Worm (Caenorhabditis elegans) whole organism, L4 larva: Measurements from ENCODE around the gene T02C12.5.

Source experiments
- F44E2.7 ChIP-seq: fragments of 200-800 bp; sonication (Bioruptor generic); IDR thresholded peaks from 2 replicates; pipeline ENCODE4 v2.1.2; 2022; ENCODE audit warnings: missing genetic modification characterization, missing compliant biosample characterization
- F49E8.2 ChIP-seq: sonication (generic microtip); optimal IDR thresholded peaks from 2 replicates; lab custom pipeline; 2016; ENCODE audit warnings: missing compliant biosample characterization, mild to moderate bottlenecking, missing genetic modification characterization, borderline replicate concordance
- R02D3.7 ChIP-seq: fragments of 150-350 bp; sonication (generic microtip); optimal IDR thresholded peaks from 3 replicates; lab custom pipeline; 2014; ENCODE audit warnings: missing biosample characterization, missing genetic modification characterization
- Y105C5A.15 ChIP-seq: fragments of 200-800 bp; sonication (Bioruptor generic); IDR thresholded peaks from 2 replicates; pipeline ENCODE4 v1.3.6; 2022; ENCODE audit warnings: missing genetic modification characterization, missing compliant biosample characterization
- ZK337.2 ChIP-seq: fragments of 200-800 bp; sonication (Bioruptor generic); IDR thresholded peaks from 2 replicates; pipeline ENCODE4 v1.3.6; 2022; ENCODE audit warnings: missing genetic modification reagents, missing genetic modification characterization, missing compliant biosample characterization
- attf-4 ChIP-seq: sonication (generic microtip); optimal IDR thresholded peaks from 3 replicates; lab custom pipeline; 2017; ENCODE audit warnings: missing biosample characterization, missing genetic modification characterization
- ceh-20 ChIP-seq: fragments of 200-800 bp; sonication (Bioruptor generic); IDR thresholded peaks from 2 replicates; pipeline ENCODE4 v1.3.6; 2022; ENCODE audit warnings: missing genetic modification reagents, missing genetic modification characterization, missing compliant biosample characterization
- ceh-32 ChIP-seq: sonication (generic microtip); optimal IDR thresholded peaks from 2 replicates; lab custom pipeline; 2016; ENCODE audit warnings: mild to moderate bottlenecking, missing genetic modification characterization, missing compliant biosample characterization; ENCODE audit not compliant: poor library complexity
- ceh-44 ChIP-seq: fragments of 200-800 bp; sonication (Bioruptor generic); IDR thresholded peaks from 2 replicates; pipeline ENCODE4 v1.3.6; 2022; ENCODE audit warnings: missing genetic modification reagents, missing genetic modification characterization, missing compliant biosample characterization
- ceh-62 ChIP-seq: sonication (generic microtip); optimal IDR thresholded peaks from 2 replicates; lab custom pipeline; 2017; ENCODE audit warnings: missing biosample characterization, missing genetic modification characterization
- ceh-82 ChIP-seq: sonication (generic microtip); optimal IDR thresholded peaks from 2 replicates; lab custom pipeline; 2017; ENCODE audit warnings: missing biosample characterization, missing genetic modification characterization
- ces-1 ChIP-seq: fragments of 150-350 bp; sonication (generic microtip); optimal IDR thresholded peaks from 4 replicates; lab custom pipeline; 2014; ENCODE audit warnings: missing biosample characterization, missing genetic modification reagents, missing genetic modification characterization
- cey-2 ChIP-seq: sonication (generic microtip); optimal IDR thresholded peaks from 3 replicates; lab custom pipeline; 2017; ENCODE audit warnings: missing genetic modification characterization, mild to moderate bottlenecking, missing compliant biosample characterization, antibody characterized with exemption, borderline replicate concordance; ENCODE audit not compliant: insufficient read depth
- ctbp-1 ChIP-seq: fragments of 200-800 bp; sonication (Bioruptor generic); IDR thresholded peaks from 2 replicates; pipeline ENCODE4 v1.3.6; 2022; ENCODE audit warnings: missing genetic modification reagents, missing genetic modification characterization, missing compliant biosample characterization
- daf-16 ChIP-seq, 3 experiments: sonication (generic microtip); optimal IDR thresholded peaks; 2 replicates each; lab custom pipeline; 2016 to 2017; ENCODE audit warnings: missing genetic modification characterization in 3 of 3, missing genetic modification reagents in 3 of 3, mild to moderate bottlenecking in 2 of 3, missing compliant biosample characterization in 2 of 3, missing biosample characterization in 1 of 3, moderate library complexity in 1 of 3
- dmd-8 ChIP-seq: fragments of 200-800 bp; sonication (Bioruptor generic); IDR thresholded peaks from 2 replicates; pipeline ENCODE4 v1.3.6; 2022; ENCODE audit warnings: missing genetic modification characterization, missing compliant biosample characterization
- dpl-1 ChIP-seq: fragments of 150-350 bp; optimal IDR thresholded peaks from 2 replicates; lab custom pipeline; 2014; ENCODE audit warnings: missing biosample characterization, missing genetic modification reagents, missing genetic modification characterization
- egl-43 ChIP-seq: fragments of 200-800 bp; sonication (Bioruptor generic); IDR thresholded peaks from 2 replicates; pipeline ENCODE4 v1.3.6; 2022; ENCODE audit warnings: missing genetic modification reagents, missing genetic modification characterization, missing compliant biosample characterization
- hif-1 ChIP-seq, 2 experiments: sonication (generic microtip); optimal IDR thresholded peaks; 2 replicates each; lab custom pipeline; 2016 to 2017; ENCODE audit warnings: missing compliant biosample characterization in 2 of 2, missing genetic modification characterization in 2 of 2, missing genetic modification reagents in 2 of 2, missing genotype in 2 of 2, mild to moderate bottlenecking in 1 of 2
- hlh-11 ChIP-seq: fragments of 200-800 bp; sonication (Bioruptor generic); optimal IDR thresholded peaks from 2 replicates; lab custom pipeline; 2018; ENCODE audit warnings: mild to moderate bottlenecking, missing genetic modification characterization, missing compliant biosample characterization
- hlh-30 ChIP-seq: sonication (generic microtip); optimal IDR thresholded peaks from 2 replicates; lab custom pipeline; 2017; ENCODE audit warnings: antibody characterized with exemption, mild to moderate bottlenecking, missing genetic modification characterization, missing compliant biosample characterization; ENCODE audit not compliant: insufficient read depth
- hmg-1.1 ChIP-seq: fragments of 200-800 bp; sonication (Bioruptor generic); IDR thresholded peaks from 2 replicates; pipeline ENCODE4 v1.3.6; 2022; ENCODE audit warnings: missing genetic modification reagents, missing genetic modification characterization, missing compliant biosample characterization
- lim-7 ChIP-seq: fragments of 200-800 bp; sonication (Bioruptor generic); IDR thresholded peaks from 2 replicates; pipeline ENCODE4 v1.3.6; 2022; ENCODE audit warnings: missing genetic modification characterization, missing compliant biosample characterization
- lin-13 ChIP-seq: fragments of 150-350 bp; optimal IDR thresholded peaks from 2 replicates; lab custom pipeline; 2014; ENCODE audit warnings: missing biosample characterization, missing genetic modification reagents, missing genetic modification characterization
- lin-15B ChIP-seq: fragments of 150-350 bp; sonication (generic microtip); optimal IDR thresholded peaks from 3 replicates; lab custom pipeline; 2014; ENCODE audit warnings: missing biosample characterization, missing genetic modification characterization
- lin-39 ChIP-seq: fragments of 150-350 bp; optimal IDR thresholded peaks from 2 replicates; lab custom pipeline; 2014; ENCODE audit warnings: missing biosample characterization, missing genetic modification reagents, missing genetic modification characterization
- lir-3 ChIP-seq: sonication (generic microtip); optimal IDR thresholded peaks from 2 replicates; lab custom pipeline; 2016; ENCODE audit warnings: mild to moderate bottlenecking, missing genetic modification characterization, missing compliant biosample characterization
- lsy-2 ChIP-seq, 2 experiments: fragments of 150-350 bp in 1 of 2; sonication (generic microtip) in 1 of 2; optimal IDR thresholded peaks; 2 replicates each; lab custom pipeline; 2014 to 2017; ENCODE audit warnings: missing biosample characterization in 2 of 2, missing genetic modification characterization in 2 of 2
- madf-9 ChIP-seq: fragments of 200-800 bp; sonication (Bioruptor generic); conservative IDR thresholded peaks from 2 replicates; pipeline ENCODE4 v1.3.6; 2022; ENCODE audit warnings: missing genetic modification reagents, missing genetic modification characterization, missing compliant biosample characterization
- mdl-1 ChIP-seq, 2 experiments: fragments of 150-350 bp in 1 of 2; sonication (generic microtip) in 1 of 2; optimal IDR thresholded peaks; 2 replicates each; lab custom pipeline; 2014 to 2017; ENCODE audit warnings: missing biosample characterization in 2 of 2, missing genetic modification characterization in 2 of 2
- mes-2 ChIP-seq: sonication (generic microtip); optimal IDR thresholded peaks from 2 replicates; lab custom pipeline; 2016; ENCODE audit warnings: missing genotype, mild to moderate bottlenecking, missing genetic modification characterization, missing compliant biosample characterization; ENCODE audit not compliant: poor library complexity, severe bottlenecking
- mxl-3 ChIP-seq: fragments of 200-800 bp; sonication (Bioruptor generic); optimal IDR thresholded peaks from 2 replicates; lab custom pipeline; 2018; ENCODE audit warnings: mild to moderate bottlenecking, missing genetic modification characterization, missing compliant biosample characterization
- nhr-11 ChIP-seq: fragments of 150-350 bp; optimal IDR thresholded peaks from 2 replicates; lab custom pipeline; 2014; ENCODE audit warnings: missing biosample characterization, missing genetic modification characterization
- nhr-111 ChIP-seq: fragments of 200-800 bp; sonication (Bioruptor generic); optimal IDR thresholded peaks from 2 replicates; lab custom pipeline; 2018; ENCODE audit warnings: mild to moderate bottlenecking, missing genetic modification characterization, missing compliant biosample characterization
- nhr-25 ChIP-seq: sonication (generic microtip); optimal IDR thresholded peaks from 2 replicates; lab custom pipeline; 2017; ENCODE audit warnings: missing genetic modification characterization, mild to moderate bottlenecking, missing compliant biosample characterization, antibody characterized with exemption, moderate library complexity, borderline replicate concordance; ENCODE audit not compliant: insufficient read depth
- nhr-41 ChIP-seq: fragments of 200-800 bp; sonication (Bioruptor generic); IDR thresholded peaks from 2 replicates; pipeline ENCODE4 v1.3.6; 2022; ENCODE audit warnings: missing genetic modification reagents, missing genetic modification characterization, missing compliant biosample characterization
- nhr-42 ChIP-seq: fragments of 200-800 bp; sonication (Bioruptor generic); IDR thresholded peaks from 2 replicates; pipeline ENCODE4 v1.3.6; 2022; ENCODE audit warnings: missing genetic modification characterization, missing compliant biosample characterization
- nhr-6 ChIP-seq: fragments of 150-350 bp; optimal IDR thresholded peaks from 2 replicates; lab custom pipeline; 2014; ENCODE audit warnings: missing biosample characterization, missing genetic modification characterization
- pha-4 ChIP-seq, 2 experiments: fragments of 150-350 bp in 1 of 2; fragments of 200-800 bp in 1 of 2; sonication (Bioruptor generic) in 1 of 2; IDR thresholded peaks in 1 of 2; optimal IDR thresholded peaks in 1 of 2; 2 replicates each; pipeline versions ENCODE4 v1.3.6 to Lab custom; 2014 to 2022; ENCODE audit warnings: missing genetic modification characterization in 2 of 2, missing genetic modification reagents in 2 of 2, missing biosample characterization in 1 of 2, missing compliant biosample characterization in 1 of 2
- rbr-2 ChIP-seq: sonication (generic microtip); optimal IDR thresholded peaks from 2 replicates; lab custom pipeline; 2016; ENCODE audit warnings: missing genotype, missing genetic modification characterization, missing compliant biosample characterization
- skn-1 ChIP-seq: fragments of 150-350 bp; optimal IDR thresholded peaks from 2 replicates; lab custom pipeline; 2014; ENCODE audit warnings: missing biosample characterization, missing genetic modification characterization
- snpc-4 ChIP-seq: fragments of 150-350 bp; optimal IDR thresholded peaks from 2 replicates; lab custom pipeline; 2014; ENCODE audit warnings: missing biosample characterization, missing genetic modification characterization
- spr-1 ChIP-seq: sonication (generic microtip); optimal IDR thresholded peaks from 2 replicates; lab custom pipeline; 2016; ENCODE audit warnings: mild to moderate bottlenecking, missing genetic modification characterization, missing compliant biosample characterization
- spr-3 ChIP-seq: fragments of 200-800 bp; sonication (Bioruptor generic); optimal IDR thresholded peaks from 2 replicates; lab custom pipeline; 2018; ENCODE audit warnings: mild to moderate bottlenecking, missing genetic modification characterization, missing compliant biosample characterization
- zfp-2 ChIP-seq: sonication (generic microtip); optimal IDR thresholded peaks from 2 replicates; lab custom pipeline; 2016; ENCODE audit warnings: mild to moderate bottlenecking, missing genetic modification characterization, missing compliant biosample characterization
- zfp-3 ChIP-seq: fragments of 200-800 bp; sonication (Bioruptor generic); conservative IDR thresholded peaks from 2 replicates; pipeline ENCODE4 v1.3.6; 2022; ENCODE audit warnings: missing genetic modification reagents, missing genetic modification characterization, missing compliant biosample characterization
- ztf-11 ChIP-seq: fragments of 150-350 bp; optimal IDR thresholded peaks from 2 replicates; lab custom pipeline; 2014; ENCODE audit warnings: missing biosample characterization, missing genetic modification characterization

The T02C12.5 gene

DNA sequence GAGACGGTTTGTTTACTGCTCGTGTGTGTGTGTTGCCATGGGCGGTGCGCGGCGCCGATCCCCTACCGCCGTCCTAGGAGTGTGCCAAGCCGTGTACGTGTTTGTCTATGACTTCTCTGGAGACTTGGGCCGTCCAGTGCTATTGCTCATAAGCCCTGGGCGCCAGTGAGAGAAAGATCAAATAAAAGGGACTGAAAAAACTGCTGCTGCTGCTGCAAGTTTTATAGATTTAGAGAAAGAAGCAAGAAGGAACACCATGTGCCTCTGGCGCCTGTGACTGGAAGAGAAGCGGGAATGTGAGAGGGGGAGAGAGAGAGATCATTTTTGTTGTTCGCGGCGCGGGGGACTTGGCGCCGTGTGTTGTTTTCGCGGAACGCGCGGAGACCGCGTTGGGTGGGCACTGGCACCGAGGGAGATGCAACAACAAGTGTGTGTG lies 43.9 kb downstream of the T02C12.5 start (continued):
- no peak for TF ChIP-seq F49E8.2 (tag; lab: Kevin White, UChicago)
- no peak for TF ChIP-seq ztf-11 (tag; lab: Kevin White, UChicago)
- peak in 1 of 2 experiments; percentile 52 for TF ChIP-seq hif-1 (tag; optimal IDR thresholded peaks at IDR 0.05; lab: Kevin White, UChicago)
- TF ChIP-seq zfp-2 (tag; lab: Kevin White, UChicago) = no peak
- peak; percentile 56 for TF ChIP-seq hmg-1.1 (GFP tag; lab: Robert Waterston, UW)
- TF ChIP-seq R02D3.7 (tag; lab: Kevin White, UChicago) = no peak
- TF ChIP-seq lim-7 (GFP tag; lab: Robert Waterston, UW) = no peak
- no peak for TF ChIP-seq ctbp-1 (GFP tag; lab: Robert Waterston, UW)
- TF ChIP-seq madf-9 (GFP tag; lab: Robert Waterston, UW) = peak; percentile 86
- TF ChIP-seq spr-1 (tag; lab: Kevin White, UChicago) = no peak
- TF ChIP-seq mdl-1 (tag; optimal IDR thresholded peaks at IDR 0.05; lab: Kevin White, UChicago) = peak; percentile 75 to 86
- peak; percentile 55; the same call in 1 of the 2 replicates for TF ChIP-seq pha-4 (GFP tag; IDR thresholded peaks at IDR 0.05; lab: Robert Waterston, UW)
- no peak for TF ChIP-seq pha-4 (tag; optimal IDR thresholded peaks at IDR 0.05; lab: Kevin White, UChicago)
- TF ChIP-seq daf-16 (GFP tag; optimal IDR thresholded peaks at IDR 0.05; lab: Kevin White, UChicago) = peak in 1 of 2 experiments; percentile 94
- no peak for TF ChIP-seq daf-16 (tag; optimal IDR thresholded peaks at IDR 0.05; lab: Kevin White, UChicago)
- no peak for TF ChIP-seq ceh-62 (tag; lab: Kevin White, UChicago)
- TF ChIP-seq nhr-11 (tag; lab: Kevin White, UChicago) = peak; percentile 39
- no peak for TF ChIP-seq dpl-1 (GFP tag; lab: Kevin White, UChicago)
- TF ChIP-seq hlh-11 = peak; percentile 70
- TF ChIP-seq zfp-3 = no peak
- TF ChIP-seq ces-1 = no peak
- TF ChIP-seq rbr-2 (tag; lab: Kevin White, UChicago) = peak; percentile 76
- TF ChIP-seq egl-43 = 0 out of 2 replicates have a peak, but pooled peaks have one; percentile 27
- no peak for TF ChIP-seq nhr-111
- no peak for TF ChIP-seq mes-2
- peak in 1 of 2 experiments; percentile 18 for TF ChIP-seq lsy-2 (tag; optimal IDR thresholded peaks at IDR 0.05; lab: Kevin White, UChicago)
- TF ChIP-seq snpc-4 (tag; lab: Kevin White, UChicago) = no peak
- TF ChIP-seq lir-3 (tag; lab: Kevin White, UChicago) = no peak
- no peak for TF ChIP-seq F44E2.7 (GFP tag; lab: Robert Waterston, UW)

DNA sequence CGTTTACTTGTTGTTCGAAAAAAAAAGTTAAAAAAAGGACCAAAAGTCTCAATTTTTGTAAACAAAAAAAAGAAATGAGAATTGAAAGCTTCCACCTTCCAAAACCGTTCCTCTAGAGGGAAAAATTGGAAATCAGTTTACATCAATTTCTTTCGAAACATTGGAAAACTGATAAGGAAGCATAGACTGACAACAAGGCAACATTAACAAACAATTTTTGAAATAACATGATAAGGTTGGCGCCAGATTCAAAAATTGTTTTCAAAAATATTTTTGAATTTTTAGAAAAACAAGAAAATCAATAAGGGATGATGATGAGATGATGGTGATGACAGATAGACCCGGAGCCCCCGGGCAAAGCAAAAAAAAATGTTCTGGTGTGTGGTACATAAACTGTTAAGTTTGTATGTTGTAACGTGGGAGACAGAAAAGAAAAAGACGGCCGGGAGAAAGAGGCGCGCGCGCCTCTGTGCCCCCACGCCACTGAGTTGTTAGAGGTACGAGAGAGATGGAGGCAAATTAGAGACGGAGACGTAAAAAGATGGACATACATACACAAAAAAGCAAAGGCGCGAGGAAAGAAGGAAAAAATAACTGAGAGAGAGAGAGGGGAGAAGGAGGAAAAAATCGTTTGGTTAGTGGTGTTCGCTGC lies 47.9 kb downstream of the T02C12.5 start:
- TF ChIP-seq lin-13 (GFP tag; lab: Kevin White, UChicago) = no peak
- no peak for TF ChIP-seq cey-2 (tag; lab: Kevin White, UChicago)
- no peak for TF ChIP-seq nhr-6 (tag; lab: Kevin White, UChicago)
- no peak for TF ChIP-seq ceh-82 (tag; lab: Kevin White, UChicago)
- no peak for TF ChIP-seq Y105C5A.15 (GFP tag; lab: Robert Waterston, UW)
- no peak for TF ChIP-seq lin-39 (tag; lab: Kevin White, UChicago)
- TF ChIP-seq nhr-25 (tag; lab: Kevin White, UChicago) = no peak
- no peak for TF ChIP-seq spr-3
- peak; percentile 61; the same call in 1 of the 2 replicates for TF ChIP-seq pha-4 (GFP tag; IDR thresholded peaks at IDR 0.05; lab: Robert Waterston, UW)
- no peak for TF ChIP-seq pha-4 (tag; optimal IDR thresholded peaks at IDR 0.05; lab: Kevin White, UChicago)
- TF ChIP-seq mxl-3 (GFP tag; lab: Kevin White, UChicago) = peak; percentile 84
- TF ChIP-seq lin-15B = no peak
- TF ChIP-seq hlh-30 (tag; lab: Kevin White, UChicago) = peak; percentile 88
- TF ChIP-seq ceh-44 (GFP tag; lab: Robert Waterston, UW) = no peak
- TF ChIP-seq ceh-20 (GFP tag; lab: Robert Waterston, UW) = no peak
- no peak for TF ChIP-seq ceh-62 (tag; lab: Kevin White, UChicago)
- 0 out of 2 replicates have a peak, but pooled peaks have one; percentile 28 for TF ChIP-seq nhr-41 (GFP tag; lab: Robert Waterston, UW)
- TF ChIP-seq dpl-1 (GFP tag; lab: Kevin White, UChicago) = peak; percentile 45
- no peak for TF ChIP-seq ZK337.2 (GFP tag; lab: Robert Waterston, UW)
- TF ChIP-seq attf-4 (tag; lab: Kevin White, UChicago) = peak; percentile 42
- no peak for TF ChIP-seq skn-1 (tag; lab: Kevin White, UChicago)
- no peak for TF ChIP-seq lir-3 (tag; lab: Kevin White, UChicago)
- no peak for TF ChIP-seq ceh-32 (tag; lab: Kevin White, UChicago)
- 0 out of 2 replicates have a peak, but pooled peaks have one; percentile 10 for TF ChIP-seq dmd-8 (GFP tag; lab: Robert Waterston, UW)
- TF ChIP-seq nhr-42 (GFP tag; lab: Robert Waterston, UW) = no peak
